Worm (Caenorhabditis elegans) whole organism, L4/young adult: ENCODE data around the gene C15H7.4.

Source experiments
- dao-5 ChIP-seq: sonication (generic microtip); optimal IDR thresholded peaks from 2 replicates; lab custom pipeline; 2016; ENCODE audit warnings: missing genotype, missing genetic modification characterization, moderate library complexity, missing compliant biosample characterization
- him-1 ChIP-seq: sonication (generic microtip); optimal IDR thresholded peaks from 2 replicates; lab custom pipeline; 2016; ENCODE audit warnings: missing genotype, missing genetic modification reagents, missing genetic modification characterization, missing compliant biosample characterization

ce11 chrIII:9690044-9690443, 34.3 kb upstream of the C15H7.4 start, which contains the start of gene best-5:
- TF ChIP-seq him-1 (tag; lab: Kevin White, UChicago) (no peak), dao-5 (tag; lab: Kevin White, UChicago) (no peak)
